Fruit fly (Drosophila melanogaster) whole organism, embryonic: ENCODE results near the gene Vps2.
A peak's percentile ranks its signal among the peaks of the same experiment; 100 is the strongest.

ENCODE experiments used
- Asciz ChIP-seq: fragments of 200-800 bp; sonication (Bioruptor generic); optimal IDR thresholded peaks from 2 replicates; lab custom pipeline; 2017; ENCODE audit warnings: missing biosample characterization, mild to moderate bottlenecking, missing genetic modification characterization, missing genetic modification reagents
- Bdp1 ChIP-seq: fragments of 200-800 bp; sonication (Bioruptor generic); optimal IDR thresholded peaks from 3 replicates; lab custom pipeline; 2016; ENCODE audit warnings: missing biosample characterization, missing genetic modification characterization
- Bgb ChIP-seq: fragments of 200-800 bp; sonication (Bioruptor generic); IDR thresholded peaks from 2 replicates; pipeline ENCODE4 v1.3.6; 2022; ENCODE audit warnings: missing biosample characterization, missing genetic modification characterization; ENCODE audit not compliant: partially characterized antibody
- CG12219 ChIP-seq: fragments of 200-800 bp; sonication (Bioruptor generic); optimal IDR thresholded peaks from 3 replicates; lab custom pipeline; 2018; ENCODE audit warnings: missing biosample characterization, mild to moderate bottlenecking, missing genetic modification characterization
- CG13296 ChIP-seq: fragments of 200-800 bp; sonication (Bioruptor generic); optimal IDR thresholded peaks from 3 replicates; lab custom pipeline; 2018; ENCODE audit warnings: missing biosample characterization, mild to moderate bottlenecking, missing genetic modification characterization
- CG13424 ChIP-seq: fragments of 200-800 bp; sonication (Bioruptor generic); optimal IDR thresholded peaks from 2 replicates; lab custom pipeline; 2019; ENCODE audit warnings: missing biosample characterization, mild to moderate bottlenecking, missing genetic modification characterization, moderate library complexity
- CG14441 ChIP-seq: fragments of 200-800 bp; sonication (Bioruptor generic); IDR thresholded peaks from 2 replicates; pipeline ENCODE4 v1.3.6; 2022; ENCODE audit warnings: missing biosample characterization, missing genetic modification characterization
- CG3065 ChIP-seq: fragments of 200-800 bp; sonication (Bioruptor generic); optimal IDR thresholded peaks from 2 replicates; lab custom pipeline; 2016; ENCODE audit warnings: missing biosample characterization, missing genetic modification characterization
- CG31388 ChIP-seq: fragments of 200-800 bp; sonication (Bioruptor generic); optimal IDR thresholded peaks from 2 replicates; lab custom pipeline; 2016; ENCODE audit warnings: missing biosample characterization, missing genetic modification characterization
- CG33213 ChIP-seq: fragments of 200-800 bp; sonication (Bioruptor generic); optimal IDR thresholded peaks from 3 replicates; lab custom pipeline; 2016; ENCODE audit warnings: missing biosample characterization, missing genetic modification characterization
- CG34224 ChIP-seq: fragments of 200-800 bp; sonication (Bioruptor generic); IDR thresholded peaks from 3 replicates; pipeline ENCODE4 v1.3.6; 2022; ENCODE audit warnings: missing biosample characterization, missing genetic modification characterization; ENCODE audit not compliant: partially characterized antibody
- CG4854 ChIP-seq: fragments of 200-800 bp; sonication (Bioruptor generic); optimal IDR thresholded peaks from 2 replicates; lab custom pipeline; 2016; ENCODE audit warnings: missing biosample characterization, missing genetic modification characterization, inconsistent platforms
- CG5245 ChIP-seq: fragments of 200-800 bp; sonication (Bioruptor generic); optimal IDR thresholded peaks from 3 replicates; lab custom pipeline; 2016; ENCODE audit warnings: missing biosample characterization, missing genetic modification characterization
- CG5953 ChIP-seq: fragments of 200-800 bp; sonication (Bioruptor generic); IDR thresholded peaks from 2 replicates; pipeline ENCODE4 v1.3.6; 2022; ENCODE audit warnings: missing biosample characterization, missing genetic modification characterization
- CG6654 ChIP-seq: fragments of 200-800 bp; sonication (Bioruptor generic); optimal IDR thresholded peaks from 2 replicates; lab custom pipeline; 2017; ENCODE audit warnings: missing biosample characterization, mild to moderate bottlenecking, missing genetic modification characterization
- CG8281 ChIP-seq: fragments of 200-800 bp; sonication (Bioruptor generic); optimal IDR thresholded peaks from 2 replicates; lab custom pipeline; 2018; ENCODE audit warnings: missing biosample characterization, mild to moderate bottlenecking, missing genetic modification characterization, moderate library complexity
- CG8765 ChIP-seq: fragments of 200-800 bp; sonication (Bioruptor generic); IDR thresholded peaks from 2 replicates; pipeline ENCODE4 v1.3.6; 2022; ENCODE audit warnings: missing biosample characterization, missing genetic modification characterization
- D19B ChIP-seq: fragments of 200-800 bp; sonication (Bioruptor generic); optimal IDR thresholded peaks from 2 replicates; lab custom pipeline; 2017; ENCODE audit warnings: missing biosample characterization, mild to moderate bottlenecking, missing genetic modification characterization
- Deaf1 ChIP-seq: fragments of 200-800 bp; optimal IDR thresholded peaks from 3 replicates; lab custom pipeline; 2019; ENCODE audit warnings: missing biosample characterization, mild to moderate bottlenecking, missing genetic modification characterization, moderate library complexity
- Dek ChIP-seq: fragments of 200-800 bp; sonication (Bioruptor generic); optimal IDR thresholded peaks from 3 replicates; lab custom pipeline; 2019; ENCODE audit warnings: missing biosample characterization, mild to moderate bottlenecking, missing genetic modification characterization, moderate library complexity
- Ets97D ChIP-seq: fragments of 200-800 bp; sonication (Bioruptor generic); optimal IDR thresholded peaks from 3 replicates; lab custom pipeline; 2016; ENCODE audit warnings: missing biosample characterization, missing genetic modification characterization
- HmgZ ChIP-seq: fragments of 200-800 bp; sonication (Bioruptor generic); optimal IDR thresholded peaks from 2 replicates; lab custom pipeline; 2018; ENCODE audit warnings: missing biosample characterization, mild to moderate bottlenecking, missing genetic modification characterization
- Hmr ChIP-seq: fragments of 200-800 bp; sonication (Bioruptor generic); optimal IDR thresholded peaks from 3 replicates; lab custom pipeline; 2017; ENCODE audit warnings: mild to moderate bottlenecking, missing biosample characterization, missing genetic modification reagents, missing genetic modification characterization
- Hr51 ChIP-seq, 2 experiments: fragments of 200-800 bp; sonication (Bioruptor generic); optimal IDR thresholded peaks; 2 replicates in 1 of 2; 3 replicates in 1 of 2; lab custom pipeline; 2016 to 2018; ENCODE audit warnings: missing biosample characterization in 2 of 2, missing genetic modification characterization in 2 of 2, mild to moderate bottlenecking in 1 of 2, moderate library complexity in 1 of 2
- Lhr ChIP-seq: fragments of 200-800 bp; sonication (Bioruptor generic); optimal IDR thresholded peaks from 3 replicates; lab custom pipeline; 2017; ENCODE audit warnings: mild to moderate bottlenecking, missing biosample characterization, missing genetic modification reagents, missing genetic modification characterization
- Lpt ChIP-seq: fragments of >200 bp; optimal IDR thresholded peaks from 2 replicates; lab custom pipeline; 2018; ENCODE audit warnings: missing biosample characterization, missing genetic modification characterization
- MBD-R2 ChIP-seq: fragments of 200-800 bp; sonication (Bioruptor generic); IDR thresholded peaks from 2 replicates; pipeline ENCODE4 v1.3.6; 2022; ENCODE audit warnings: missing biosample characterization, missing genetic modification characterization
- Poxn ChIP-seq: fragments of 200-800 bp; sonication (Bioruptor generic); IDR thresholded peaks from 2 replicates; pipeline ENCODE4 v1.3.6; 2022; ENCODE audit warnings: missing biosample characterization, missing genetic modification characterization
- Ssrp ChIP-seq: fragments of 200-800 bp; sonication (Bioruptor generic); optimal IDR thresholded peaks from 2 replicates; lab custom pipeline; 2018; ENCODE audit warnings: missing biosample characterization, mild to moderate bottlenecking, missing genetic modification characterization, moderate library complexity
- TFAM ChIP-seq: fragments of 200-800 bp; sonication (Bioruptor generic); optimal IDR thresholded peaks from 2 replicates; lab custom pipeline; 2017; ENCODE audit warnings: missing biosample characterization, missing genetic modification characterization, inconsistent platforms
- ac ChIP-seq: fragments of 200-800 bp; sonication (Bioruptor generic); optimal IDR thresholded peaks from 3 replicates; lab custom pipeline; 2017; ENCODE audit warnings: missing biosample characterization, mild to moderate bottlenecking, missing genetic modification characterization
- cwo ChIP-seq: fragments of 200-800 bp; sonication (Bioruptor generic); optimal IDR thresholded peaks from 3 replicates; lab custom pipeline; 2017; ENCODE audit warnings: missing biosample characterization, missing genetic modification characterization, mild to moderate bottlenecking, moderate library complexity, missing genetic modification reagents
- dmrt11E ChIP-seq: fragments of 200-800 bp; sonication (Bioruptor generic); optimal IDR thresholded peaks from 3 replicates; lab custom pipeline; 2018; ENCODE audit warnings: missing biosample characterization, mild to moderate bottlenecking, missing genetic modification characterization, moderate library complexity
- ems ChIP-seq: fragments of 200-800 bp; sonication (Bioruptor generic); optimal IDR thresholded peaks from 3 replicates; lab custom pipeline; 2016; ENCODE audit warnings: missing biosample characterization, missing genetic modification characterization
- eve ChIP-seq, 2 experiments: fragments of >200 bp; optimal IDR thresholded peaks; 2 replicates each; lab custom pipeline; 2017; ENCODE audit warnings: missing biosample characterization in 2 of 2, missing genetic modification characterization in 2 of 2
- fd3F ChIP-seq: fragments of 200-800 bp; sonication (Bioruptor generic); optimal IDR thresholded peaks from 2 replicates; lab custom pipeline; 2018; ENCODE audit warnings: missing biosample characterization, mild to moderate bottlenecking, missing genetic modification characterization, moderate library complexity
- fu2 ChIP-seq: fragments of 200-800 bp; sonication (Bioruptor generic); optimal IDR thresholded peaks from 2 replicates; lab custom pipeline; 2016; ENCODE audit warnings: missing biosample characterization, missing genetic modification characterization
- gem ChIP-seq: fragments of 200-800 bp; sonication (Bioruptor generic); optimal IDR thresholded peaks from 2 replicates; lab custom pipeline; 2019; ENCODE audit warnings: missing biosample characterization, mild to moderate bottlenecking, missing genetic modification characterization, moderate library complexity
- grn ChIP-seq: fragments of 200-800 bp; sonication (Bioruptor generic); optimal IDR thresholded peaks from 3 replicates; lab custom pipeline; 2017; ENCODE audit warnings: missing biosample characterization, missing genetic modification characterization
- gro ChIP-seq: fragments of 200-800 bp; sonication (Bioruptor generic); optimal IDR thresholded peaks from 2 replicates; lab custom pipeline; 2016; ENCODE audit warnings: missing biosample characterization, missing genetic modification characterization
- hth ChIP-seq: fragments of >200 bp; optimal IDR thresholded peaks from 2 replicates; lab custom pipeline; 2017; ENCODE audit warnings: inconsistent platforms
- kah ChIP-seq: fragments of 200-800 bp; sonication (Bioruptor generic); optimal IDR thresholded peaks from 2 replicates; lab custom pipeline; 2018; ENCODE audit warnings: missing biosample characterization, mild to moderate bottlenecking, missing genetic modification characterization
- nmo ChIP-seq: fragments of 200-800 bp; sonication (Bioruptor generic); optimal IDR thresholded peaks from 2 replicates; lab custom pipeline; 2018; ENCODE audit warnings: missing biosample characterization, mild to moderate bottlenecking, missing genetic modification characterization, moderate library complexity
- org-1 ChIP-seq: fragments of 200-800 bp; sonication (Bioruptor generic); optimal IDR thresholded peaks from 2 replicates; lab custom pipeline; 2017; ENCODE audit warnings: missing biosample characterization, missing genetic modification characterization
- pfk ChIP-seq: fragments of 200-800 bp; sonication (Bioruptor generic); optimal IDR thresholded peaks from 2 replicates; lab custom pipeline; 2018; ENCODE audit warnings: missing biosample characterization, mild to moderate bottlenecking, missing genetic modification characterization, moderate library complexity
- sd ChIP-seq: fragments of 200-800 bp; sonication (Bioruptor generic); optimal IDR thresholded peaks from 3 replicates; lab custom pipeline; 2018; ENCODE audit warnings: missing biosample characterization, mild to moderate bottlenecking, missing genetic modification characterization, moderate library complexity
- slp2 ChIP-seq: fragments of 200-800 bp; sonication (Bioruptor generic); optimal IDR thresholded peaks from 2 replicates; lab custom pipeline; 2016; ENCODE audit warnings: missing biosample characterization, missing genetic modification characterization
- tll ChIP-seq, 2 experiments: fragments of 200-800 bp in 1 of 2; fragments of >200 bp in 1 of 2; sonication (Bioruptor generic) in 1 of 2; optimal IDR thresholded peaks; 2 replicates each; lab custom pipeline; 2017 to 2019; ENCODE audit warnings: missing biosample characterization in 2 of 2, missing genetic modification characterization in 2 of 2, mild to moderate bottlenecking in 1 of 2, moderate library complexity in 1 of 2
- tna ChIP-seq: fragments of 200-800 bp; sonication (Bioruptor generic); IDR thresholded peaks from 2 replicates; pipeline ENCODE4 v1.3.6; 2022; ENCODE audit warnings: missing biosample characterization, missing genetic modification characterization; ENCODE audit not compliant: partially characterized antibody
- unc-4 ChIP-seq: fragments of 200-800 bp; sonication (Bioruptor generic); IDR thresholded peaks from 2 replicates; pipeline ENCODE4 v1.3.6; 2022; ENCODE audit warnings: missing biosample characterization, missing genetic modification characterization; ENCODE audit not compliant: partially characterized antibody
- vnd ChIP-seq: fragments of 200-800 bp; sonication (Bioruptor generic); IDR thresholded peaks from 3 replicates; pipeline ENCODE4 v1.3.6; 2022; ENCODE audit warnings: missing biosample characterization, missing genetic modification characterization; ENCODE audit not compliant: partially characterized antibody

Vps2 gene

dm6 chr3R:26056381-26056780, 3.8 kb downstream of the Vps2 start, which contains the start of the genes Sld5 and CG14543 (continued):
- TF ChIP-seq CG8281 (tag; lab: Kevin White, UChicago), result no peak
- peak; percentile 80 for TF ChIP-seq gro (GFP tag; lab: Kevin White, UChicago)
- TF ChIP-seq Bgb (GFP tag; lab: Robert Waterston, UW), result peak; percentile 36; the same call in 1 of the 2 replicates
- no peak for TF ChIP-seq CG5245
- TF ChIP-seq dmrt11E (tag; lab: Kevin White, UChicago), result no peak
- no peak; the same call in 2 of the 3 replicates for TF ChIP-seq CG34224 (GFP tag; lab: Robert Waterston, UW)
- TF ChIP-seq org-1 (GFP tag; lab: Kevin White, UChicago), result no peak
- no peak for TF ChIP-seq CG12219 (GFP tag; lab: Kevin White, UChicago)
- TF ChIP-seq unc-4 (GFP tag; lab: Robert Waterston, UW), result 0 out of 2 replicates have a peak, but pooled peaks have one; percentile 25
- TF ChIP-seq HmgZ (tag; lab: Kevin White, UChicago), result peak; percentile 38
- no peak for TF ChIP-seq CG14441
- no peak for TF ChIP-seq CG5953 (GFP tag; lab: Robert Waterston, UW)
- no peak for TF ChIP-seq nmo (GFP tag; lab: Kevin White, UChicago)
- no peak for TF ChIP-seq kah (GFP tag; lab: Kevin White, UChicago)
- TF ChIP-seq gem (tag; lab: Kevin White, UChicago), result no peak
- TF ChIP-seq fd3F (GFP tag; lab: Kevin White, UChicago), result no peak
- no peak for TF ChIP-seq Poxn (GFP tag; lab: Robert Waterston, UW)
- TF ChIP-seq sd (tag; lab: Kevin White, UChicago), result peak; percentile 60
- TF ChIP-seq CG3065 (GFP tag; lab: Kevin White, UChicago), result no peak
- TF ChIP-seq CG8765 (GFP tag; lab: Robert Waterston, UW), result no peak
- no peak for TF ChIP-seq Lpt (GFP tag; lab: Kevin White, UChicago)
- TF ChIP-seq CG13296 (GFP tag; lab: Kevin White, UChicago), result no peak
- TF ChIP-seq Lhr (GFP tag; lab: Kevin White, UChicago), result no peak
- TF ChIP-seq Dek, result no peak
- TF ChIP-seq CG33213 (GFP tag; lab: Kevin White, UChicago), result peak; percentile 42
- no peak for TF ChIP-seq TFAM (GFP tag; lab: Kevin White, UChicago)
- TF ChIP-seq CG13424, result no peak
- no peak for TF ChIP-seq D19B
- TF ChIP-seq tna (GFP tag; lab: Robert Waterston, UW), result no peak
- TF ChIP-seq CG6654 (GFP tag; lab: Kevin White, UChicago), result no peak
- TF ChIP-seq slp2 (GFP tag; lab: Kevin White, UChicago), result no peak
- TF ChIP-seq CG4854, result no peak
- no peak for TF ChIP-seq Deaf1 (tag; lab: Kevin White, UChicago)
- no peak for TF ChIP-seq Hmr
- no peak for TF ChIP-seq ac (GFP tag; lab: Kevin White, UChicago)
- no peak for TF ChIP-seq tll (GFP tag; optimal IDR thresholded peaks at IDR 0.05; lab: Kevin White, UChicago)
- no peak for TF ChIP-seq Hr51 (GFP tag; optimal IDR thresholded peaks at IDR 0.05; lab: Kevin White, UChicago)
- TF ChIP-seq ems, result no peak
- no peak for TF ChIP-seq Ssrp (tag; lab: Kevin White, UChicago)
- TF ChIP-seq fu2, result peak; percentile 28
- peak; percentile 91 for TF ChIP-seq Ets97D (GFP tag; lab: Kevin White, UChicago)
- TF ChIP-seq cwo, result no peak
- TF ChIP-seq Asciz (GFP tag; lab: Kevin White, UChicago), result no peak
- TF ChIP-seq Bdp1, result no peak
- no peak for TF ChIP-seq eve (GFP tag; optimal IDR thresholded peaks at IDR 0.05; lab: Kevin White, UChicago)
- no peak for TF ChIP-seq grn
- no peak for TF ChIP-seq vnd
- TF ChIP-seq pfk (GFP tag; lab: Kevin White, UChicago), result no peak
- peak; percentile 84 for TF ChIP-seq MBD-R2
- TF ChIP-seq hth (lab: Kevin White, UChicago), result no peak
- no peak for TF ChIP-seq CG31388
